Worm (Caenorhabditis elegans) whole organism, L1 larva: ENCODE data around the gene str-96.

Experiments used
- aly-2 ChIP-seq: fragments of 150-350 bp; optimal IDR thresholded peaks from 2 replicates; lab custom pipeline; 2014; ENCODE audit warnings: missing biosample characterization, missing genetic modification characterization
- ama-1 ChIP-seq: fragments of 150-350 bp; optimal IDR thresholded peaks from 2 replicates; lab custom pipeline; 2014
- lin-13 ChIP-seq: fragments of 150-350 bp; optimal IDR thresholded peaks from 2 replicates; lab custom pipeline; 2014; ENCODE audit warnings: missing biosample characterization, missing genetic modification reagents, missing genetic modification characterization
- lin-35 ChIP-seq, 2 experiments: fragments of 150-350 bp; optimal IDR thresholded peaks; 2 replicates each; lab custom pipeline; 2014; ENCODE audit warnings: missing biosample characterization in 2 of 2, missing genetic modification characterization in 2 of 2, missing genetic modification reagents in 2 of 2
- lin-39 ChIP-seq: fragments of 150-350 bp; optimal IDR thresholded peaks from 2 replicates; lab custom pipeline; 2014; ENCODE audit warnings: missing biosample characterization, missing genetic modification reagents, missing genetic modification characterization
- lsy-2 ChIP-seq, 2 experiments: fragments of 150-350 bp; optimal IDR thresholded peaks; 2 replicates each; lab custom pipeline; 2014; ENCODE audit warnings: missing biosample characterization in 2 of 2, missing genetic modification characterization in 2 of 2
- nhr-237 ChIP-seq: fragments of 150-350 bp; optimal IDR thresholded peaks from 2 replicates; lab custom pipeline; 2014; ENCODE audit warnings: missing biosample characterization, missing genetic modification characterization
- nhr-47 ChIP-seq: sonication (generic microtip); optimal IDR thresholded peaks from 2 replicates; lab custom pipeline; 2016; ENCODE audit warnings: mild to moderate bottlenecking, missing genetic modification characterization, moderate library complexity, missing compliant biosample characterization
- skn-1 ChIP-seq: fragments of 150-350 bp; optimal IDR thresholded peaks from 2 replicates; lab custom pipeline; 2014; ENCODE audit warnings: missing biosample characterization, missing genetic modification characterization
- snpc-4 ChIP-seq: fragments of 150-350 bp; optimal IDR thresholded peaks from 2 replicates; lab custom pipeline; 2014; ENCODE audit warnings: missing biosample characterization, missing genetic modification characterization
- ztf-11 ChIP-seq, 2 experiments: sonication (generic microtip); optimal IDR thresholded peaks; 2 replicates each; lab custom pipeline; 2016 to 2017; ENCODE audit warnings: missing genetic modification characterization in 2 of 2, missing biosample characterization in 1 of 2, missing compliant biosample characterization in 1 of 2
- ztf-4 ChIP-seq: fragments of 150-350 bp; optimal IDR thresholded peaks from 2 replicates; lab custom pipeline; 2014; ENCODE audit warnings: missing biosample characterization, missing genetic modification characterization

DNA sequence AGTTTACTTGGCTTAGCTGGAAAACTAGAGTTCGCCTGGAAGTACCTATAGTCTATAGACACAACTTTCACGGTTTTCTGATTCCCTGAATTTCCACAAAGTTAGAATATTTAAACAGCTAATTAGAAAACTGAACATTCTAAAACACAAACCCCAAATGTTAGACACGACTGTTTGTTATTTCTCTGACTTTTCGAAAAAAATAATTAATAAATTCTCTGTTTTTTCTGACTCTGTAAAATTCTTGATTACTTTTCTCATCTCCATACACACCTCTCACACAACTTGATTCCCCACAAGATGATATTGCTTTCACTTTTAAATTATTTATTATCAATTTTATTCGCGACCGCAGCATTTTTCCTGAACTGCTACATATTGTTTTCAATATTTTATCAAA lies 40.2 kb downstream of the str-96 start, which contains the start of gene srbc-75:
- TF ChIP-seq nhr-237, result no peak
- TF ChIP-seq skn-1 (tag; lab: Kevin White, UChicago), result no peak
- no peak for TF ChIP-seq ama-1 (lab: Kevin White, UChicago)
- TF ChIP-seq snpc-4, result no peak
- TF ChIP-seq lin-39 (tag; lab: Kevin White, UChicago), result no peak
- TF ChIP-seq lsy-2 (tag; optimal IDR thresholded peaks at IDR 0.05; lab: Kevin White, UChicago), result no peak
- TF ChIP-seq aly-2 (tag; lab: Kevin White, UChicago), result no peak
- no peak for TF ChIP-seq lin-35 (GFP tag; optimal IDR thresholded peaks at IDR 0.05; lab: Kevin White, UChicago)
- TF ChIP-seq lin-13 (GFP tag; lab: Kevin White, UChicago), result no peak
- TF ChIP-seq ztf-11 (tag; optimal IDR thresholded peaks at IDR 0.05; lab: Kevin White, UChicago), result no peak
- TF ChIP-seq nhr-47 (tag; lab: Kevin White, UChicago), result no peak
- no peak for TF ChIP-seq ztf-4 (tag; lab: Kevin White, UChicago)
